Fruit fly (Drosophila melanogaster): ENCODE data around the gene fbl.

DNA sequence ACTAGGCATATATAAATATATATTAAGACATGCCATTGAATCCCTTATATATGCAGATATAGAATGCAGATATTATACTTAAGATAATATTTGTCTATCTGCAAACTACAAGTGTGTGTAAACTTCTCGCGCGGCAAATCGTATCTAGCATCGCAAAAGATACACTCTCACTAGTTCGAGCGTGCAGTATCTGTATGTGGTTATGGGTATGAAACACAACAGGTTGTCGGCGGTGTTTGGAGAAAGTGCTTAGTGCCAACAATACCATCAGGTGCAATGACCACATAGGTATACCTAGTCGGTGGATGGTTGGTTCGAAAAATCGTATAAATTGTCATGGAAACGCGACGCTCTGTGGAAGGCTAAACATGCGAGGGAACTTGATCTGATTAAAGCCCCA is 20.3 kb downstream of the fbl start:
- TF ChIP-seq usp (GFP tag; optimal IDR thresholded peaks at IDR 0.05) (no peak), CG8478 (optimal IDR thresholded peaks at IDR 0.05) (no peak), Dll (optimal IDR thresholded peaks at IDR 0.05) (no peak), EcR (GFP tag; optimal IDR thresholded peaks at IDR 0.05) (peak in 1 of 2 experiments; percentile 35), psq (optimal IDR thresholded peaks at IDR 0.05) (no peak), pan (optimal IDR thresholded peaks at IDR 0.05) (no peak)

Data from whole organism.